Worm (Caenorhabditis elegans): Measurements from ENCODE around the gene K08C7.6.

DNA sequence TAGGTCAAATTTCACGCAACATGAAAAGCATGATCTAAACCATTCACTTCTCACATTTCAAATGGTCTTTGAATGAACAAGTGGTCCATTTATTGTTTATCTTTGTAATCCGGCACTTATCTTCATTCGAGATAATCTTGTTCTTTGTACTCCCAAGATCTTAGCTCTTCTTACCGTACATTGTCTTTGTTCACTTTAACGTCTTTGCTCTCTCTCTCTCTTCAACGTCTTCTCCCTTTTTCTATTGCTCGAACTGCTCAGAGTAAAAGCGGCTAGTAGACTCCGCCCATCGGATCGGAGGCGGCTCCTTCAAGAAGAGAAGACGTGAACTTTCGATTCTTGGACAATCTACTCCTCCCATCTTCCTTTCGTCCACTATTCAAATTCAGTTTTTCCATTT is 49.0 kb downstream of the K08C7.6 start, which contains the start of gene F56C4.1:
- TF ChIP-seq F39B2.1 (GFP tag; IDR thresholded peaks at IDR 0.05) (no peak), F55B11.4 (tag; optimal IDR thresholded peaks at IDR 0.05; ENCODE audit: borderline replicate concordance, insufficient read depth) (no peak), F57A8.1 (GFP tag; optimal IDR thresholded peaks at IDR 0.05) (no peak), pha-4 (tag; optimal IDR thresholded peaks at IDR 0.05) (no peak), rpc-1 (optimal IDR thresholded peaks at IDR 0.05) (no peak), rpc-1 (tag; optimal IDR thresholded peaks at IDR 0.05) (no peak), madf-10 (tag; optimal IDR thresholded peaks at IDR 0.05) (no peak), F23B12.7 (tag; optimal IDR thresholded peaks at IDR 0.05; ENCODE audit: insufficient read depth) (no peak), nhr-179 (tag; optimal IDR thresholded peaks at IDR 0.05) (no peak), atf-7 (tag; optimal IDR thresholded peaks at IDR 0.05) (no peak), madf-6 (GFP tag; IDR thresholded peaks at IDR 0.05) (no peak), F10E7.11 (tag; optimal IDR thresholded peaks at IDR 0.05) (no peak), ztf-3 (GFP tag; optimal IDR thresholded peaks at IDR 0.05) (no peak), bed-2 (GFP tag; IDR thresholded peaks at IDR 0.05) (no peak), cebp-2 (GFP tag; IDR thresholded peaks at IDR 0.05) (no peak)

Measured in whole organism, young adult.